Fruit fly (Drosophila melanogaster) whole organism, wandering third instar larva: ENCODE results near the gene CG7376.

Experiments
- Abd-B ChIP-seq: fragments of >200 bp; optimal IDR thresholded peaks from 2 replicates; lab custom pipeline; 2017; ENCODE audit warnings: missing biosample characterization, missing genetic modification characterization
- CrebA ChIP-seq: fragments of 200-800 bp; sonication (Bioruptor generic); optimal IDR thresholded peaks from 2 replicates; lab custom pipeline; 2016; ENCODE audit warnings: missing biosample characterization, mild to moderate bottlenecking, missing genetic modification characterization, borderline replicate concordance
- Dfd ChIP-seq: fragments of >200 bp; optimal IDR thresholded peaks from 2 replicates; lab custom pipeline; 2017; ENCODE audit warnings: missing biosample characterization, missing genetic modification characterization
- Dif ChIP-seq: fragments of 200-275, 200-300 bp; sonication (Bioruptor generic); optimal IDR thresholded peaks from 2 replicates; lab custom pipeline; 2018; ENCODE audit warnings: missing biosample characterization, missing genetic modification characterization; ENCODE audit not compliant: partially characterized antibody
- HLH106 ChIP-seq: fragments of 200-800 bp; optimal IDR thresholded peaks from 3 replicates; lab custom pipeline; 2019; ENCODE audit warnings: missing biosample characterization, mild to moderate bottlenecking, missing genetic modification characterization, moderate library complexity
- Hnf4 ChIP-seq: fragments of 200-800 bp; sonication (Bioruptor generic); optimal IDR thresholded peaks from 2 replicates; lab custom pipeline; 2016; ENCODE audit warnings: missing biosample characterization, mild to moderate bottlenecking, missing genetic modification characterization
- Hr83 ChIP-seq: fragments of 200-300 bp; sonication (Bioruptor generic); optimal IDR thresholded peaks from 2 replicates; lab custom pipeline; 2016; ENCODE audit warnings: missing biosample characterization, mild to moderate bottlenecking, missing genetic modification characterization, moderate library complexity; ENCODE audit not compliant: poor library complexity, severe bottlenecking
- Jra ChIP-seq: sonication (Bioruptor generic); optimal IDR thresholded peaks from 2 replicates; lab custom pipeline; 2016; ENCODE audit warnings: missing biosample characterization, missing genetic modification characterization
- Mio ChIP-seq: sonication (Bioruptor generic); optimal IDR thresholded peaks from 2 replicates; lab custom pipeline; 2016; ENCODE audit warnings: missing biosample characterization, missing genetic modification characterization
- N ChIP-seq: fragments of >200 bp; optimal IDR thresholded peaks from 2 replicates; lab custom pipeline; 2018; ENCODE audit warnings: missing biosample characterization, missing external identifiers, missing genetic modification characterization
- OdsH ChIP-seq: fragments of 200-800 bp; sonication (Bioruptor generic); optimal IDR thresholded peaks from 2 replicates; lab custom pipeline; 2016; ENCODE audit warnings: missing biosample characterization, mild to moderate bottlenecking, missing genetic modification characterization
- Rel ChIP-seq, 2 experiments: fragments of 200-800 bp; sonication (Bioruptor generic) in 1 of 2; optimal IDR thresholded peaks; 2 replicates in 1 of 2; 3 replicates in 1 of 2; lab custom pipeline; 2016 to 2019; ENCODE audit warnings: mild to moderate bottlenecking in 2 of 2, missing biosample characterization in 2 of 2, missing genetic modification characterization in 2 of 2, moderate library complexity in 1 of 2
- Sp1 ChIP-seq: fragments of 200-800 bp; sonication (Bioruptor generic); optimal IDR thresholded peaks from 3 replicates; lab custom pipeline; 2019; ENCODE audit warnings: missing biosample characterization, mild to moderate bottlenecking, missing genetic modification characterization, moderate library complexity
- br ChIP-seq: fragments of 200-800 bp; sonication (Bioruptor generic); optimal IDR thresholded peaks from 2 replicates; lab custom pipeline; 2016; ENCODE audit warnings: missing biosample characterization, missing genetic modification characterization
- brk ChIP-seq: fragments of 200-800 bp; sonication (Bioruptor generic); optimal IDR thresholded peaks from 2 replicates; lab custom pipeline; 2016; ENCODE audit warnings: missing biosample characterization, mild to moderate bottlenecking, missing genetic modification characterization
- dl ChIP-seq, 2 experiments: fragments of 175-275, 200-275 bp in 1 of 2; fragments of 200-275 bp in 1 of 2; sonication (Bioruptor generic); optimal IDR thresholded peaks; lab custom pipeline; 2018; ENCODE audit warnings: mild to moderate bottlenecking in 2 of 2, missing biosample characterization in 2 of 2, missing genetic modification characterization in 2 of 2, moderate library complexity in 2 of 2; ENCODE audit not compliant: partially characterized antibody in 2 of 2, insufficient read depth in 1 of 2
- dmrt93B ChIP-seq: fragments of 200-800 bp; sonication (Bioruptor generic); optimal IDR thresholded peaks from 2 replicates; lab custom pipeline; 2018; ENCODE audit warnings: missing biosample characterization, mild to moderate bottlenecking, missing genetic modification characterization
- dsf ChIP-seq: sonication (Bioruptor generic); optimal IDR thresholded peaks from 2 replicates; lab custom pipeline; 2016; ENCODE audit warnings: missing biosample characterization, missing genetic modification characterization, borderline replicate concordance
- ey ChIP-seq: fragments of 200-800 bp; sonication (Bioruptor generic); optimal IDR thresholded peaks from 2 replicates; lab custom pipeline; 2016; ENCODE audit warnings: missing biosample characterization, missing genetic modification characterization
- foxo ChIP-seq, 2 experiments: fragments of 200-800 bp; sonication (Bioruptor generic); optimal IDR thresholded peaks; 2 replicates in 1 of 2; 3 replicates in 1 of 2; lab custom pipeline; 2016 to 2017; ENCODE audit warnings: missing biosample characterization in 2 of 2, missing genetic modification characterization in 2 of 2
- fru ChIP-seq: fragments of 200-800 bp; sonication (Bioruptor generic); optimal IDR thresholded peaks from 3 replicates; lab custom pipeline; 2016; ENCODE audit warnings: missing biosample characterization, mild to moderate bottlenecking, missing genetic modification characterization
- h ChIP-seq: fragments of 200-800 bp; sonication (Bioruptor generic); optimal IDR thresholded peaks from 3 replicates; lab custom pipeline; 2016; ENCODE audit warnings: missing biosample characterization, mild to moderate bottlenecking, missing genetic modification characterization
- jim ChIP-seq: fragments of 175-275, 200-325 bp; sonication (Bioruptor generic); optimal IDR thresholded peaks from 2 replicates; lab custom pipeline; 2016; ENCODE audit warnings: missing biosample characterization, mild to moderate bottlenecking, missing genetic modification characterization
- lola ChIP-seq: fragments of >200 bp; optimal IDR thresholded peaks from 2 replicates; lab custom pipeline; 2017; ENCODE audit warnings: missing biosample characterization, missing genetic modification characterization
- pan ChIP-seq: fragments of >200 bp; optimal IDR thresholded peaks from 2 replicates; lab custom pipeline; 2017
- psq ChIP-seq: fragments of 200-800 bp; sonication (Bioruptor generic); optimal IDR thresholded peaks from 3 replicates; lab custom pipeline; 2017; ENCODE audit warnings: missing biosample characterization, mild to moderate bottlenecking, missing genetic modification characterization, moderate library complexity
- rgr ChIP-seq: fragments of 200-800 bp; sonication (Bioruptor generic); optimal IDR thresholded peaks from 3 replicates; lab custom pipeline; 2016; ENCODE audit warnings: missing biosample characterization, mild to moderate bottlenecking, missing genetic modification characterization
- sage ChIP-seq: fragments of 200-800 bp; sonication (Bioruptor generic); optimal IDR thresholded peaks from 2 replicates; lab custom pipeline; 2016; ENCODE audit warnings: missing biosample characterization, mild to moderate bottlenecking, missing genetic modification characterization
- sv ChIP-seq: fragments of 200-800 bp; sonication (Bioruptor generic); optimal IDR thresholded peaks from 3 replicates; lab custom pipeline; 2016; ENCODE audit warnings: missing biosample characterization, missing genetic modification characterization
- tai ChIP-seq: sonication (Bioruptor generic); optimal IDR thresholded peaks from 2 replicates; lab custom pipeline; 2016; ENCODE audit warnings: missing biosample characterization, missing genetic modification characterization
- usp ChIP-seq: fragments of >200 bp; optimal IDR thresholded peaks from 2 replicates; lab custom pipeline; 2017; ENCODE audit warnings: missing biosample characterization, missing genetic modification characterization
- woc ChIP-seq: sonication (Bioruptor generic); optimal IDR thresholded peaks from 2 replicates; lab custom pipeline; 2016; ENCODE audit warnings: missing biosample characterization, mild to moderate bottlenecking, missing genetic modification characterization

The CG7376 gene

dm6 chr3L:6218517-6219155, 44.6 kb downstream of the CG7376 start:
- TF ChIP-seq Abd-B (GFP tag; lab: Kevin White, UChicago) (no peak), Jra (GFP tag; lab: Kevin White, UChicago) (no peak), Dif (GFP tag; lab: Kevin White, UChicago) (no peak), psq (peak; percentile 84), usp (GFP tag; lab: Kevin White, UChicago) (no peak), dsf (no peak), CrebA (GFP tag; lab: Kevin White, UChicago) (peak; percentile 84), OdsH (GFP tag; lab: Kevin White, UChicago) (no peak), dmrt93B (GFP tag; lab: Kevin White, UChicago) (no peak), fru (GFP tag; lab: Kevin White, UChicago) (no peak), brk (GFP tag; lab: Kevin White, UChicago) (no peak), ey (GFP tag; lab: Kevin White, UChicago) (no peak), pan (lab: Kevin White, UChicago) (no peak), rgr (no peak), sage (GFP tag; lab: Kevin White, UChicago) (peak; percentile 75), tai (no peak), br (GFP tag; lab: Kevin White, UChicago) (no peak), woc (GFP tag; lab: Kevin White, UChicago) (no peak), Mio (GFP tag; lab: Kevin White, UChicago) (no peak), Sp1 (GFP tag; lab: Kevin White, UChicago) (no peak), Dfd (GFP tag; lab: Kevin White, UChicago) (no peak), dl (GFP tag; optimal IDR thresholded peaks at IDR 0.05; lab: Kevin White, UChicago; ENCODE audit: insufficient read depth in 1 of 2, partially characterized antibody in 2 of 2) (peak in 1 of 2 experiments; percentile 23), foxo (GFP tag; optimal IDR thresholded peaks at IDR 0.05; lab: Kevin White, UChicago) (peak in 1 of 2 experiments; percentile 52), h (GFP tag; lab: Kevin White, UChicago) (no peak), Hr83 (GFP tag; lab: Kevin White, UChicago) (no peak), sv (GFP tag; lab: Kevin White, UChicago) (no peak), lola (no peak), Rel (GFP tag; optimal IDR thresholded peaks at IDR 0.05; lab: Kevin White, UChicago) (peak; percentile 57), Rel (tag; optimal IDR thresholded peaks at IDR 0.05; lab: Kevin White, UChicago) (no peak), Hnf4 (GFP tag; lab: Kevin White, UChicago) (no peak), HLH106 (tag; lab: Kevin White, UChicago) (no peak)

dm6 chr3L:6220187-6220586, 46.1 kb downstream of the CG7376 start, which contains the start of gene CG33946:
Gene CG33946 (plus strand): TSS chr3L:6220578.
- peak; percentile 47 for TF ChIP-seq psq
- TF ChIP-seq OdsH (GFP tag; lab: Kevin White, UChicago), result peak; percentile 17
- TF ChIP-seq rgr, result peak; percentile 63
- TF ChIP-seq Sp1 (GFP tag; lab: Kevin White, UChicago), result peak; percentile 2
- no peak for TF ChIP-seq jim (GFP tag; lab: Kevin White, UChicago)
- peak in 1 of 2 experiments; percentile 54 for TF ChIP-seq foxo (GFP tag; optimal IDR thresholded peaks at IDR 0.05; lab: Kevin White, UChicago)
- TF ChIP-seq brk (GFP tag; lab: Kevin White, UChicago), result no peak
- no peak for TF ChIP-seq tai
- peak; percentile 63 for TF ChIP-seq ey (GFP tag; lab: Kevin White, UChicago)
- no peak for TF ChIP-seq CrebA (GFP tag; lab: Kevin White, UChicago)
- TF ChIP-seq N (GFP tag; lab: Kevin White, UChicago), result no peak
- peak; percentile 61 for TF ChIP-seq h (GFP tag; lab: Kevin White, UChicago)
- TF ChIP-seq HLH106 (tag; lab: Kevin White, UChicago), result peak; percentile 30
- no peak for TF ChIP-seq Jra (GFP tag; lab: Kevin White, UChicago)
- peak; percentile 23 for TF ChIP-seq br (GFP tag; lab: Kevin White, UChicago)
- TF ChIP-seq sage (GFP tag; lab: Kevin White, UChicago), result no peak
- TF ChIP-seq woc (GFP tag; lab: Kevin White, UChicago), result no peak
- peak; percentile 35 for TF ChIP-seq dmrt93B (GFP tag; lab: Kevin White, UChicago)
- peak; percentile 36 for TF ChIP-seq fru (GFP tag; lab: Kevin White, UChicago)
